Fruit fly (Drosophila melanogaster): ENCODE data around the gene CG1578.

DNA sequence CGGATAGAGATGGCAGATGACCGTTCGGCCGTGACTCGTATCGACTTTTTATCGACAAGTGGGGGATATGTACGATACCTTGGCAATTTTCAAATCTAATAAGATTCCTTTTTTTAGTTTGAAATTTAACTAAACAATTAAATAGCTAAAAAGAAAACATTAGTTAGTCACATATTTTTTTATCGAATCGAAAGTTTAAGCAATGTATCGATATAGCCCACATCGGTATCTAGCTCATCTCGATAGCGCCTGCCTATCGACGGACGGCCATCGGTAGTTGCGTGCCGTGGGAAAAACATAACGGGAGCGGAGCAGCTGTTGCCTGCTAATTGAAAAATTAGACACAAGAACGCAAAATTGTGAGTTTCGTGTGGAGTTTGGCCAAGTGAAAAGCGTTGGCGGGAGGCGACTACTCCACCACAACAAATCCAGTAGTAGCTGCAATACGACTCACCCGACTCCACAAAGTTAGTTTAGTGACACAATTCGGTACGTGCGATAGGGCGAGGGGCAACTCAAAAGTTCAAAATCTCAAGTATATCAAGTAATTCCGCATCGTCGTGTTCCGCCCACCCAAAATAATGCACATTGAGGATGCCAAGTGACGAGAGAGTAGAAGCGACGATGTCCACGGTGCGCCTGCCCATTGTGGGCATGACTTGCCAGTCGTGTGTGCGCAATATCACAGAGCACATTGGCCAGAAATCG is 38.6 kb upstream of the CG1578 start, which contains the start of the genes CG10347 and ATP7:
- TF ChIP-seq Ets98B (GFP tag; IDR thresholded peaks at IDR 0.05) (no peak), CG13204 (GFP tag; optimal IDR thresholded peaks at IDR 0.05) (no peak), gl (tag; optimal IDR thresholded peaks at IDR 0.05) (no peak), fd96Ca (GFP tag; IDR thresholded peaks at IDR 0.05) (no peak), CG9948 (tag; optimal IDR thresholded peaks at IDR 0.05) (no peak), Snoo (tag; optimal IDR thresholded peaks at IDR 0.05) (peak; percentile 2), CG34367 (tag; optimal IDR thresholded peaks at IDR 0.05) (no peak), CG17806 (tag; optimal IDR thresholded peaks at IDR 0.05) (no peak), CG12605 (GFP tag; IDR thresholded peaks at IDR 0.05) (no peak), EcR (GFP tag; optimal IDR thresholded peaks at IDR 0.05) (no peak), D1 (tag; optimal IDR thresholded peaks at IDR 0.05) (no peak), Pif1A (GFP tag; optimal IDR thresholded peaks at IDR 0.05) (peak; percentile 27), CG8301 (tag; optimal IDR thresholded peaks at IDR 0.05) (no peak)

Measured in whole organism, pupa.